Fruit fly (Drosophila melanogaster): ENCODE measurements around the gene CG14810.
A peak's percentile ranks its signal among the peaks of the same experiment; 100 is the strongest.

CG14810 gene

dm6 chrX:1820241-1820640 lies at the start of gene CG14810:
Gene CG14810 (minus strand): TSS chrX:1820341.
- TF ChIP-seq noc (tag; optimal IDR thresholded peaks at IDR 0.05), result no peak

dm6 chrX:1868586-1869111 lies 48.5 kb upstream of the CG14810 start, which contains the start of the genes CG14803 and Pex5:
Gene CG14803 (plus strand): TSS chrX:1868870.
Gene Pex5 (minus strand): TSS chrX:1869061.
- peak; percentile 17 for TF ChIP-seq noc (tag; optimal IDR thresholded peaks at IDR 0.05)

dm6 chrX:1865673-1866072 lies 45.5 kb upstream of the CG14810 start, which contains the start of the genes Gcna and MED18:
Gene Gcna (minus strand): TSS chrX:1865835.
Gene MED18 (plus strand): TSS chrX:1865909.
- no peak for TF ChIP-seq noc (tag; optimal IDR thresholded peaks at IDR 0.05)

dm6 chrX:1861620-1862184 lies 41.6 kb upstream of the CG14810 start, which contains the start of gene deltaCOP:
Gene deltaCOP (minus strand): TSS chrX:1861790.
- TF ChIP-seq noc (tag; optimal IDR thresholded peaks at IDR 0.05), result peak; percentile 67

dm6 chrX:1858867-1859266 lies 38.7 kb upstream of the CG14810 start, which contains the start of gene Lamtor5:
Gene Lamtor5 (minus strand): TSS chrX:1858971.
- peak; percentile 24 for TF ChIP-seq noc (tag; optimal IDR thresholded peaks at IDR 0.05)

dm6 chrX:1856605-1857004 lies 36.5 kb upstream of the CG14810 start:
- no peak for TF ChIP-seq noc (tag; optimal IDR thresholded peaks at IDR 0.05)

dm6 chrX:1854873-1855272 lies 34.7 kb upstream of the CG14810 start:
- TF ChIP-seq noc (tag; optimal IDR thresholded peaks at IDR 0.05), result no peak

- TF ChIP-seq noc (tag; optimal IDR thresholded peaks at IDR 0.05), result no peak
Observed at dm6 chrX:1854070-1854469, 33.9 kb upstream of the CG14810 start.

- peak; percentile 98 for TF ChIP-seq noc (tag; optimal IDR thresholded peaks at IDR 0.05)
Observed at dm6 chrX:1849914-1850313, 29.8 kb upstream of the CG14810 start.

dm6 chrX:1848624-1849198 lies 28.6 kb upstream of the CG14810 start:
- TF ChIP-seq noc (tag; optimal IDR thresholded peaks at IDR 0.05), result peak; percentile 0

- no peak for TF ChIP-seq noc (tag; optimal IDR thresholded peaks at IDR 0.05)
Observed at dm6 chrX:1847735-1848134, 27.6 kb upstream of the CG14810 start.

- no peak for TF ChIP-seq noc (tag; optimal IDR thresholded peaks at IDR 0.05)
Observed at dm6 chrX:1846386-1846785, 26.2 kb upstream of the CG14810 start.

- peak; percentile 37 for TF ChIP-seq noc (tag; optimal IDR thresholded peaks at IDR 0.05)
Observed at dm6 chrX:1845413-1845951, 25.3 kb upstream of the CG14810 start.

dm6 chrX:1842875-1843274 lies 22.7 kb upstream of the CG14810 start:
- TF ChIP-seq noc (tag; optimal IDR thresholded peaks at IDR 0.05), result no peak

- TF ChIP-seq noc (tag; optimal IDR thresholded peaks at IDR 0.05), result peak; percentile 5
Observed at dm6 chrX:1840520-1840919, 20.4 kb upstream of the CG14810 start.

dm6 chrX:1834702-1835376 lies 14.7 kb upstream of the CG14810 start:
- no peak for TF ChIP-seq noc (tag; optimal IDR thresholded peaks at IDR 0.05)

Data from whole organism, larva.